Worm (Caenorhabditis elegans) whole organism, mixed stage, embryonic: ENCODE measurements around the gene B0304.4.

Source experiments
- ceh-39 ChIP-seq: fragments of 150-350 bp; optimal IDR thresholded peaks from 2 replicates; lab custom pipeline; 2014; ENCODE audit warnings: missing biosample characterization, missing genetic modification characterization
- ces-1 ChIP-seq: fragments of 150-350 bp; optimal IDR thresholded peaks from 2 replicates; lab custom pipeline; 2014; ENCODE audit warnings: missing biosample characterization, missing genetic modification reagents, missing genetic modification characterization
- elt-1 ChIP-seq: sonication (generic microtip); optimal IDR thresholded peaks from 2 replicates; lab custom pipeline; 2017; ENCODE audit warnings: missing genetic modification characterization, mild to moderate bottlenecking, missing compliant biosample characterization, antibody characterized with exemption, moderate library complexity, borderline replicate concordance; ENCODE audit not compliant: insufficient read depth
- lsy-2 ChIP-seq: fragments of 150-350 bp; optimal IDR thresholded peaks from 2 replicates; lab custom pipeline; 2014; ENCODE audit warnings: missing biosample characterization, missing genetic modification characterization
- nhr-237 ChIP-seq: fragments of 150-350 bp; optimal IDR thresholded peaks from 2 replicates; lab custom pipeline; 2014; ENCODE audit warnings: missing biosample characterization, missing genetic modification characterization
- nhr-76 ChIP-seq: sonication (generic microtip); optimal IDR thresholded peaks from 2 replicates; lab custom pipeline; 2017; ENCODE audit warnings: missing biosample characterization, missing genetic modification characterization
- pha-4 ChIP-seq: fragments of 150-350 bp; optimal IDR thresholded peaks from 2 replicates; lab custom pipeline; 2018; ENCODE audit warnings: missing biosample characterization, missing genetic modification reagents, missing genetic modification characterization
- sem-2 ChIP-seq: fragments of 200-800 bp; sonication (Bioruptor generic); optimal IDR thresholded peaks from 2 replicates; lab custom pipeline; 2018; ENCODE audit warnings: mild to moderate bottlenecking, missing genetic modification characterization, missing compliant biosample characterization
- unc-120 ChIP-seq: sonication (generic microtip); optimal IDR thresholded peaks from 2 replicates; lab custom pipeline; 2017; ENCODE audit warnings: missing genetic modification characterization, missing compliant biosample characterization; ENCODE audit not compliant: poor library complexity, severe bottlenecking
- unc-39 ChIP-seq: fragments of 150-350 bp; optimal IDR thresholded peaks from 2 replicates; lab custom pipeline; 2014; ENCODE audit warnings: missing biosample characterization, missing genetic modification characterization
- unc-62 ChIP-seq: fragments of 150-350 bp; optimal IDR thresholded peaks from 2 replicates; lab custom pipeline; 2014; ENCODE audit warnings: missing biosample characterization, missing genetic modification reagents, missing genetic modification characterization
- ztf-11 ChIP-seq: fragments of 150-350 bp; optimal IDR thresholded peaks from 2 replicates; lab custom pipeline; 2014; ENCODE audit warnings: missing biosample characterization, missing genetic modification characterization

DNA sequence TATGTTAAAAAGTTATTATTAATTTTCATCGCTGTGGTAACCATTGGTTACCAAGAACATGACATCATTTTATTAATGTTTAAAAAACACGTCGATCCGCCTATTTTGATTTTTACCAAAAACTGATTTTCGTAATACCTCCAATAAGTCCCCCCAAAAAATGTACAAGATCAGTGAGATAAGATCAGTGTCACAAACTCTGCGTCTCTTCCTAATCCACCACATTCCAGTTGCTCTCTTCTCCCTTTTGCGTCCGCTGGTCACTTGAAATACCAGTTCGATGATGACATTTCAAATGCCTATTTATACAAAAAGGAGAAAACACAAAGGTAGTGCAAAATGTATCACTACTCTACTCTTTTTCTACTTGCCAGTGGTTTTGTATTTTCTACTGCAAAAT is 37.0 kb upstream of the B0304.4 start, which contains the start of gene M03A1.8:
- TF ChIP-seq pha-4 (tag; lab: Kevin White, UChicago) (no peak), lsy-2 (tag; lab: Kevin White, UChicago) (no peak), elt-1 (tag; lab: Kevin White, UChicago) (peak; percentile 61), unc-62 (GFP tag; lab: Kevin White, UChicago) (no peak), ceh-39 (tag; lab: Kevin White, UChicago) (no peak), unc-39 (tag; lab: Kevin White, UChicago) (no peak), sem-2 (GFP tag; lab: Kevin White, UChicago) (no peak), nhr-237 (no peak), nhr-76 (tag; lab: Kevin White, UChicago) (no peak), ztf-11 (tag; lab: Kevin White, UChicago) (no peak), unc-120 (tag; lab: Kevin White, UChicago) (no peak), ces-1 (no peak)
